Fruit fly (Drosophila melanogaster): ENCODE data around the gene Fim.
A peak's percentile ranks its signal among the peaks of the same experiment; 100 is the strongest.

Fim gene

DNA sequence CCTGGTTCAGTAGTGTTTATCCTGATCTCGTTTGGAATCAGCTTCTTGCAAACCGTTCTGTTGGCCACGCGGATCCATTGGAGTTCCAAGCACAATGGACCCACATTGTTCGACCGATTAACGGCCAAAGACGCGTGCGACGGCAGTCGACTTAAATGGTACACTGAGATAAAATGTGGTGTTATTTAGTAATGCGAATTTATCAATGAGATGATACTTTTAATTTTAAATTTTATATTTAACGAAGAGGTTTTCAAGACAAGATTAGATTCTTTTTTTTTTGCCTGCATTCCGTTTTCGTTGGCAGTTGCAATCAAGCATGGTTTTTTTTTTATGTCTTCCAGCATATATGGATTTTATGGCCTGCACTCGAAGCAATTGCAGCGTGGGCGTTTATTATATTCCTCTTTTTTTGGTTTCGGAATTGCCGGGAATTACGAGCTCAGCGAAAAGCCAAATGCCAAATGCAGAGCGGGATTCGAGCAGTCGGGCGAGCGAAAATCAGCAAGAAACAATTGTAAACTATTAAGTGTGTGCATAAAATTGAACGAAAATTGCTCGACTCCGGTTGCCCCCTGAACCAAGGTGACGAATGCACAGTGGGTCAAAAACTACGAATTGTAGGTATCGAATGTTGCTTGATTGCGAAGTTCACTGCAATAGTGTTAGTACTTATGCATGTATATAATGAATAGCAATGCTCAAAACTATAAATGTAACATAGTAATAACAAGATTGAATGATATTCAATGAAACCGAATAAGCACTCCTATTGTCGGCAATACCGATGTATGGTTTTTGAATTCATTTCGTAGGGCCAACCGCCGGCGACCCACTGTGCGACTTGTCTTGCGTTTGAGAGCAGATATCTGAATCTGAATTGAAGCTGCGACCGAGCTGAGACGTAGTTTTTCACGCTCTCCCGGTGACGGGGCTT is 2.6 kb downstream of the Fim start (continued):
- TF ChIP-seq Xrp1 (GFP tag; IDR thresholded peaks at IDR 0.05), result peak; percentile 60
- TF ChIP-seq stwl (tag; optimal IDR thresholded peaks at IDR 0.05), result no peak
- TF ChIP-seq tio (GFP tag; optimal IDR thresholded peaks at IDR 0.05), result peak; percentile 31
- peak; percentile 74; the same call in 1 of the 2 replicates for TF ChIP-seq CG31441 (GFP tag; IDR thresholded peaks at IDR 0.05)
- peak; percentile 8; the same call in 1 of the 2 replicates for TF ChIP-seq CG14667 (GFP tag; IDR thresholded peaks at IDR 0.05)
- TF ChIP-seq CG13624 (GFP tag; optimal IDR thresholded peaks at IDR 0.05), result peak; percentile 43
- peak; percentile 61; the same call in 2 of the 3 replicates for TF ChIP-seq CG11456 (GFP tag; IDR thresholded peaks at IDR 0.05)
- TF ChIP-seq disco-r (GFP tag; optimal IDR thresholded peaks at IDR 0.05), result peak; percentile 6
- TF ChIP-seq TFAM (GFP tag; optimal IDR thresholded peaks at IDR 0.05), result no peak
- TF ChIP-seq CG14050 (GFP tag; IDR thresholded peaks at IDR 0.05), result 0 out of 3 replicates have a peak, but pooled peaks have one; percentile 37
- TF ChIP-seq C15 (GFP tag; IDR thresholded peaks at IDR 0.05), result 0 out of 3 replicates have a peak, but pooled peaks have one; percentile 39
- peak; percentile 48 for TF ChIP-seq CG13894 (tag; optimal IDR thresholded peaks at IDR 0.05)
- peak; percentile 67 for TF ChIP-seq CG17568 (GFP tag; optimal IDR thresholded peaks at IDR 0.05)
- TF ChIP-seq Aef1 (GFP tag; IDR thresholded peaks at IDR 0.05), result peak; percentile 62
- TF ChIP-seq ssp (GFP tag; IDR thresholded peaks at IDR 0.05), result peak; percentile 24; the same call in 1 of the 2 replicates
- peak in 1 of 2 experiments; percentile 35 for TF ChIP-seq Hr78 (GFP tag; optimal IDR thresholded peaks at IDR 0.05)
- TF ChIP-seq unpg (GFP tag; optimal IDR thresholded peaks at IDR 0.05), result peak; percentile 75
- peak; percentile 60; the same call in 2 of the 3 replicates for TF ChIP-seq ci (GFP tag; IDR thresholded peaks at IDR 0.05)
- no peak for TF ChIP-seq CG34224 (GFP tag; IDR thresholded peaks at IDR 0.05; ENCODE audit: partially characterized antibody)
- peak; percentile 79 for TF ChIP-seq Oli (tag; optimal IDR thresholded peaks at IDR 0.05)
- peak; percentile 54; the same call in 2 of the 3 replicates for TF ChIP-seq CG34422 (GFP tag; IDR thresholded peaks at IDR 0.05)
- TF ChIP-seq CG4424 (GFP tag; optimal IDR thresholded peaks at IDR 0.05), result peak; percentile 17
- TF ChIP-seq ewg (GFP tag; optimal IDR thresholded peaks at IDR 0.05), result peak; percentile 4
- peak; percentile 72 for TF ChIP-seq Hmr (GFP tag; optimal IDR thresholded peaks at IDR 0.05)
- TF ChIP-seq dysf (GFP tag; IDR thresholded peaks at IDR 0.05), result peak; percentile 84
- TF ChIP-seq CG15696 (tag; optimal IDR thresholded peaks at IDR 0.05), result peak; percentile 42
- peak; percentile 45 for TF ChIP-seq salm (tag; optimal IDR thresholded peaks at IDR 0.05)
- peak; percentile 62 for TF ChIP-seq BtbVII (GFP tag; optimal IDR thresholded peaks at IDR 0.05)
- TF ChIP-seq CG12659 (GFP tag; optimal IDR thresholded peaks at IDR 0.05), result peak; percentile 67
- peak; percentile 39; the same call in 2 of the 3 replicates for TF ChIP-seq B-H1 (GFP tag; IDR thresholded peaks at IDR 0.05)
- TF ChIP-seq CG10959 (GFP tag; IDR thresholded peaks at IDR 0.05), result no peak
- TF ChIP-seq CG18262 (tag; optimal IDR thresholded peaks at IDR 0.05), result peak; percentile 52
- peak; percentile 42 for TF ChIP-seq CG9609 (GFP tag; optimal IDR thresholded peaks at IDR 0.05)
- no peak for TF ChIP-seq h (optimal IDR thresholded peaks at IDR 0.05)
- peak; percentile 38 for TF ChIP-seq btn (GFP tag; optimal IDR thresholded peaks at IDR 0.05)
- peak; percentile 56 for TF ChIP-seq zfh2 (GFP tag; optimal IDR thresholded peaks at IDR 0.05)
- peak; percentile 37 for TF ChIP-seq phol (tag; optimal IDR thresholded peaks at IDR 0.05)
- no peak for TF ChIP-seq CG4360 (GFP tag; IDR thresholded peaks at IDR 0.05)
- peak; percentile 65 for TF ChIP-seq CG14014 (GFP tag; IDR thresholded peaks at IDR 0.05)
- peak; percentile 2; the same call in 1 of the 2 replicates for TF ChIP-seq Ravus (GFP tag; IDR thresholded peaks at IDR 0.05)
- peak; percentile 72 for TF ChIP-seq Taf1 (GFP tag; IDR thresholded peaks at IDR 0.05)
- TF ChIP-seq Bdp1 (GFP tag; optimal IDR thresholded peaks at IDR 0.05), result peak; percentile 52
- TF ChIP-seq CG8388 (GFP tag; optimal IDR thresholded peaks at IDR 0.05), result peak; percentile 64
- no peak for TF ChIP-seq Ets97D (GFP tag; optimal IDR thresholded peaks at IDR 0.05)
- peak; percentile 39; the same call in 1 of the 2 replicates for TF ChIP-seq Rx (GFP tag; IDR thresholded peaks at IDR 0.05)
- TF ChIP-seq CG2712 (tag; optimal IDR thresholded peaks at IDR 0.05), result peak; percentile 67
- peak; percentile 50 for TF ChIP-seq CG4404 (GFP tag; IDR thresholded peaks at IDR 0.05)
- peak; percentile 74 for TF ChIP-seq Dbx (GFP tag; IDR thresholded peaks at IDR 0.05)

Measured in whole organism, embryonic.